Fruit fly (Drosophila melanogaster): ENCODE results near the gene crn.

- TF ChIP-seq CG11617 (GFP tag; optimal IDR thresholded peaks at IDR 0.05) (no peak), pad (GFP tag; optimal IDR thresholded peaks at IDR 0.05) (no peak), CG5204 (GFP tag; optimal IDR thresholded peaks at IDR 0.05) (no peak), cic (GFP tag; optimal IDR thresholded peaks at IDR 0.05) (no peak), ovo (GFP tag; optimal IDR thresholded peaks at IDR 0.05) (no peak), toe (GFP tag; optimal IDR thresholded peaks at IDR 0.05) (no peak), CG33017 (tag; optimal IDR thresholded peaks at IDR 0.05) (no peak), CG1620 (GFP tag; optimal IDR thresholded peaks at IDR 0.05) (no peak), kay (GFP tag; ENCODE audit: borderline replicate concordance) (no peak), tj (GFP tag; optimal IDR thresholded peaks at IDR 0.05) (no peak), Crg-1 (GFP tag; optimal IDR thresholded peaks at IDR 0.05) (no peak), CG14711 (tag; optimal IDR thresholded peaks at IDR 0.05) (no peak), Clk (GFP tag; optimal IDR thresholded peaks at IDR 0.05) (no peak), cnc (optimal IDR thresholded peaks at IDR 0.05) (no peak)
Measured at dm6 chrX:2219246-2219645, 30.5 kb downstream of the crn start.

All from whole organism, adult.